Worm (Caenorhabditis elegans) whole organism, early embryonic: ENCODE data around the gene C23G10.11.

ENCODE experiments used
- B0310.2 ChIP-seq: sonication (generic microtip); optimal IDR thresholded peaks from 2 replicates; lab custom pipeline; 2016; ENCODE audit warnings: mild to moderate bottlenecking, missing genetic modification characterization, missing compliant biosample characterization
- F13C5.2 ChIP-seq: sonication (generic microtip); optimal IDR thresholded peaks from 2 replicates; lab custom pipeline; 2017; ENCODE audit warnings: mild to moderate bottlenecking, missing genetic modification characterization, inconsistent platforms, missing compliant biosample characterization
- aly-1 ChIP-seq: sonication (generic microtip); optimal IDR thresholded peaks from 2 replicates; lab custom pipeline; 2016; ENCODE audit warnings: missing genetic modification characterization, missing compliant biosample characterization
- ama-1 ChIP-seq: fragments of 150-350 bp; optimal IDR thresholded peaks from 2 replicates; lab custom pipeline; 2014
- ceh-13 ChIP-seq: fragments of 200-800 bp; sonication (Bioruptor generic); optimal IDR thresholded peaks from 2 replicates; lab custom pipeline; 2018; ENCODE audit warnings: mild to moderate bottlenecking, missing genetic modification characterization, missing compliant biosample characterization
- ceh-36 ChIP-seq: sonication (generic microtip); optimal IDR thresholded peaks from 2 replicates; lab custom pipeline; 2016; ENCODE audit warnings: missing genetic modification characterization, inconsistent platforms, missing compliant biosample characterization
- ets-7 ChIP-seq: sonication (generic microtip); optimal IDR thresholded peaks from 2 replicates; lab custom pipeline; 2016; ENCODE audit warnings: missing genotype, missing genetic modification characterization, missing compliant biosample characterization
- flt-1 ChIP-seq: fragments of 200-800 bp; sonication (Bioruptor generic); IDR thresholded peaks from 2 replicates; pipeline ENCODE4 v1.3.6; 2022; ENCODE audit warnings: missing genetic modification characterization, missing compliant biosample characterization
- hmbx-1 ChIP-seq: sonication (generic microtip); optimal IDR thresholded peaks from 2 replicates; lab custom pipeline; 2016; ENCODE audit warnings: mild to moderate bottlenecking, missing genetic modification characterization, missing compliant biosample characterization
- hmg-4 ChIP-seq: fragments of 200-800 bp; sonication (Bioruptor generic); optimal IDR thresholded peaks from 2 replicates; lab custom pipeline; 2018; ENCODE audit warnings: mild to moderate bottlenecking, missing genetic modification characterization, missing compliant biosample characterization
- hnd-1 ChIP-seq: sonication (generic microtip); optimal IDR thresholded peaks from 2 replicates; lab custom pipeline; 2016; ENCODE audit warnings: missing genetic modification characterization, missing compliant biosample characterization
- pes-1 ChIP-seq: fragments of 200-800 bp; sonication (Bioruptor generic); IDR thresholded peaks from 2 replicates; pipeline ENCODE4 v1.3.6; 2022; ENCODE audit warnings: missing genetic modification reagents, missing genetic modification characterization, missing compliant biosample characterization
- scrt-1 ChIP-seq: fragments of 200-800 bp; sonication (Bioruptor generic); IDR thresholded peaks from 2 replicates; pipeline ENCODE4 v1.3.6; 2022; ENCODE audit warnings: missing genetic modification characterization, missing compliant biosample characterization
- sea-1 ChIP-seq: fragments of 200-800 bp; sonication (Bioruptor generic); conservative IDR thresholded peaks from 2 replicates; pipeline ENCODE4 v1.3.6; 2022; ENCODE audit warnings: missing genetic modification characterization, missing compliant biosample characterization
- tbx-11 ChIP-seq: fragments of 200-800 bp; sonication (Bioruptor generic); IDR thresholded peaks from 2 replicates; pipeline ENCODE4 v1.3.6; 2022; ENCODE audit warnings: missing genetic modification characterization, missing compliant biosample characterization
- tbx-37 ChIP-seq: fragments of 200-800 bp; sonication (Bioruptor generic); conservative IDR thresholded peaks from 2 replicates; pipeline ENCODE4 v1.3.6; 2022; ENCODE audit warnings: missing genetic modification reagents, missing genetic modification characterization, missing compliant biosample characterization
- tra-4 ChIP-seq: sonication (generic microtip); optimal IDR thresholded peaks from 2 replicates; lab custom pipeline; 2017; ENCODE audit warnings: missing genetic modification characterization, missing compliant biosample characterization

Gene C23G10.11

DNA sequence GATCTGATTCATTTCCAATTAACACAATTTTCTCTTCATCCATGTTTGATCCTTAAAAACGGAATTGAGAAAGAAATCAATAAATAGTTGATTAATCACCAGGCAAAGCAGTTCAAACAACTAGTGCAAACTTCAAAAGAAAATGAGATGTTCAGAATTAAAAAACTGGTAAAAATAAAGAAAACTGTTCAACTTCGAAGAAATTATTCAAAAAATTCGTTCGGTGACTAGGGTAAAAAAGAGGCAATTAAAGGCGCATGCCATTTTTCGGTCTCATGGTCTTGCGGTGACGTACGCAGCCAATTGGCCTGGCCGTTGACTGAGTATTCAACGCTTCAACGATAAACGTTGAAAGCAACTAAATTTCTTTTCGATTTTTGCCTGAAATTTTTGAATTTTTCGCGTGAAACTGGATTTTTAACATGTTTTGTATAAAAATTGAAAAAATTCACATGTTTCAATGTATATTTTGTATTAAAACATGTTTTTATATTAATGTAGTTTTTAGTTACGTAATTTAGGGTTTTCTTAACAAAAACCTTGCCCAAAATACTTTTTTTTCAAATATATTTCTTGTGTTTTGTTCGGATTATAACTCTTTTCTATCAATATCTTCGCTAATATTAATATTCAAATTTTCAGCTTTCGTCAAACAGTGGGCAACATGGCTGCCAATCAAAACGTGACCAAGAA, 9.1 kb downstream of the C23G10.11 start, which contains the start of the genes sna-3 and rps-3:
sna-3 (minus strand) TSS at position 51 of the 693 bp plus-strand sequence.
rps-3 (plus strand) TSS at position 643 of the 693 bp plus-strand sequence.
- TF ChIP-seq tbx-11 (GFP tag; lab: Robert Waterston, UW) (no peak), tra-4 (no peak), F13C5.2 (tag; lab: Kevin White, UChicago) (peak; percentile 10), tbx-37 (no peak)

DNA sequence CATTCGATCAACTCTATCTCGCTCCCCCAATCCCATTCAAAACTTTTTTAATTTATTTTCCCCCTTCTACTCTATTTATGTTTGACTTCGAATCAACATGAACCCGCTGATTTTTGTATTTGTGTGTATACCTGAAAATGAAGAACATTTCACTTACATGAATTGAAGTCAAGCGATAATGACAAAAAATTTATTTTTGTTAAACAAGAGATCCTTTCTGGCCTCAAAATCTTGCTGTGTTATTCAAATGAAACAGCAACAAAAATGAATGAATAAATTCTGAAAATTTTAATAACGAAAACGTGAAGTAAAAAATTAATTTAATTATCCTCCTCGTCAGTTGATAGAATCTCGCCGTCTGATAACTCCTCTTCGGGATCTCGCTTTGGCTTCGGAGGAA, 12.9 kb downstream of the C23G10.11 start:
- no peak for TF ChIP-seq flt-1
- TF ChIP-seq pes-1 (GFP tag; lab: Robert Waterston, UW), result no peak
- no peak for TF ChIP-seq hnd-1
- no peak for TF ChIP-seq tbx-11 (GFP tag; lab: Robert Waterston, UW)
- no peak for TF ChIP-seq scrt-1 (GFP tag; lab: Robert Waterston, UW)
- no peak for TF ChIP-seq F13C5.2 (tag; lab: Kevin White, UChicago)
- no peak for TF ChIP-seq tbx-37
- TF ChIP-seq sea-1 (GFP tag; lab: Robert Waterston, UW), result no peak
- no peak for TF ChIP-seq ama-1
- TF ChIP-seq tra-4, result no peak
- no peak for TF ChIP-seq hmbx-1 (tag; lab: Kevin White, UChicago)
- no peak for TF ChIP-seq ceh-36 (tag; lab: Kevin White, UChicago)
- no peak for TF ChIP-seq hmg-4 (GFP tag; lab: Kevin White, UChicago)

DNA sequence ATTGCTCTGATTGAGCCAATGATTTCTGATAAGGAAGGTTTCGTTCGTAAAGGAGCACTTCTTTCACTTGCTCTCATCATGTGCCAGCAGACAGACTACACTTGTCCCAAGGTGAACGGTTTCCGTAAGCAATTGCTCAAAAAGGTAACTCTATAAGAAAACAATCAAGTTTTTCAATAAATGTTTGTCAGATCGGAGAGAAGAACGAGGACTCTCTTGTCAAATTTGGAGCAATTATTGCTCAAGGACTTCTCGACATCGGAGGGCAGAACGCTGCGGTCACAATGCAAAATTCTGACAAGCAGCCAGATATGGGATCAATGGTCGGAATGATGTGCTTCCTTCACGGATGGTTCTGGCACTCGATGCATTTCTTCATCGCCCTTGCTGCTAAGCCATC, 14.1 kb downstream of the C23G10.11 start:
- no peak for TF ChIP-seq scrt-1 (GFP tag; lab: Robert Waterston, UW)
- TF ChIP-seq tbx-11 (GFP tag; lab: Robert Waterston, UW), result no peak
- no peak for TF ChIP-seq ama-1
- no peak for TF ChIP-seq aly-1 (tag; lab: Kevin White, UChicago)
- TF ChIP-seq ceh-36 (tag; lab: Kevin White, UChicago), result no peak
- TF ChIP-seq flt-1, result no peak
- no peak for TF ChIP-seq pes-1 (GFP tag; lab: Robert Waterston, UW)
- TF ChIP-seq hmg-4 (GFP tag; lab: Kevin White, UChicago), result no peak
- TF ChIP-seq tbx-37, result no peak
- TF ChIP-seq sea-1 (GFP tag; lab: Robert Waterston, UW), result no peak
- no peak for TF ChIP-seq ets-7 (tag; lab: Kevin White, UChicago)
- no peak for TF ChIP-seq hmbx-1 (tag; lab: Kevin White, UChicago)
- TF ChIP-seq F13C5.2 (tag; lab: Kevin White, UChicago), result no peak
- no peak for TF ChIP-seq tra-4
- no peak for TF ChIP-seq hnd-1
- no peak for TF ChIP-seq B0310.2 (tag; lab: Kevin White, UChicago)
- TF ChIP-seq ceh-13 (GFP tag; lab: Kevin White, UChicago), result no peak

DNA sequence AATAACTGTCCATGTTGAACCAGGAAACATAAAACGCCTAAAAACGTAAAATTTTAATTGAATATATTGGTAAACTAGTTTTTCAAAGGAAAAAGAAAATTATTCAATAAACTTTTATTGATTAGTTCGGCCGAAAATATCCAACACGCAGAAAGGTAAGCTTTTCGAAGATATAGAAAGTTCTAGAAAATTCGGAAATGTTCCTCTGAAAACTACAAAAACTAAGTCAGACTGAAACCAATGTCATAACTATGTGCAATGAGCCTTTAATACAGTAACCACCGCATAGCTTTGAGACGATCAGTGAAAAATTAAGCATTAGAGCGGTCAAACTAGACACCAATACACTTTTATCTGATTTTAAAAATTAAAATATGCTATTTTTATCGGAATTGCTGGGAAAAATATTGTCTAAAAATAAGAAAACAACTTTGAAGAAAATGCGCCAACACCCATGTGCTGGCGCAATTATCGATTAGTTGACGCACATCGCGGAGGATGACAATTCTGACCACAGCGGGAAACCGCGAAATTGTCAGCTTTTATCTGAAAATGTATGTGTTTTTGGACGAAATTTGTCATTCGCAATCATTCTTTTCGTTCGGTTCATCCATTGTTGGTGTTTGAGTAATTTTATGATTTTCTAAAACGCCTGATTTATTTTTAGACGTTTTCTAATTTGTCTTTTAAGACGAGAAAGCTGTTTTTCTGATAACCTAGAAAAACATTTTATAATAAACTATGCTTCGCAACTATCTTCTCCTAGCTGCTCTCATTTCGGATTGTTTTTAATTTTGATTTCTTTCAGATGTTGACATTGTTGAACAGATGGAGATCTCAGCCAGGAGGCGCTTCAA, 16.8 kb downstream of the C23G10.11 start, which contains the start of the genes C23G10.7 and rpn-2:
C23G10.7 (minus strand) TSS at position 37 of the 857 bp plus-strand sequence.
rpn-2 (plus strand) TSS at position 807 of the 857 bp plus-strand sequence.
- TF ChIP-seq ets-7 (tag; lab: Kevin White, UChicago) (no peak), F13C5.2 (tag; lab: Kevin White, UChicago) (peak; percentile 2), scrt-1 (GFP tag; lab: Robert Waterston, UW) (0 out of 2 replicates have a peak, but pooled peaks have one; percentile 17), tbx-37 (no peak)

DNA sequence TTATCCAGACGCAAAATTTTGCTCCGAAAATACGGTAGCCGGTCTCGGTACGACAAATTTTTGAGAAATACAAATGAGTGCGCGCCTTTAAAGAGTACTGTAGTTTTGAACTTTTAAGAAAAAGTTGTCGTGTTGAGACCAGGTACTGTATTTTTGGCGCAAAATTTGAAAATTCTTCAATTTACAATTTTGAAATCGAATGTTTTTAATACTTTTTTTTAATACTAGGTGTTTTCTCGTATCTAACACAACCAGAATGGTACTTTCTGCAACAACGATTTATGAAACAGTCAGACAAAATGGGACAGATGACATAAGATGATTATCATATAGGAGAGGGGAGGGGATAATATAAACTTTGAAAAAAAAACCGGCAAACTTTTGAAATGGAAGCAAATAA, 19.7 kb downstream of the C23G10.11 start:
- no peak for TF ChIP-seq B0310.2 (tag; lab: Kevin White, UChicago)
- no peak for TF ChIP-seq scrt-1 (GFP tag; lab: Robert Waterston, UW)
- TF ChIP-seq hmg-4 (GFP tag; lab: Kevin White, UChicago), result no peak
- no peak for TF ChIP-seq pes-1 (GFP tag; lab: Robert Waterston, UW)
- TF ChIP-seq aly-1 (tag; lab: Kevin White, UChicago), result no peak
- no peak for TF ChIP-seq F13C5.2 (tag; lab: Kevin White, UChicago)
- no peak for TF ChIP-seq tra-4
- no peak for TF ChIP-seq flt-1
- TF ChIP-seq tbx-11 (GFP tag; lab: Robert Waterston, UW), result no peak
- TF ChIP-seq sea-1 (GFP tag; lab: Robert Waterston, UW), result no peak
- no peak for TF ChIP-seq ets-7 (tag; lab: Kevin White, UChicago)
- TF ChIP-seq ama-1, result no peak
- TF ChIP-seq ceh-13 (GFP tag; lab: Kevin White, UChicago), result no peak
- no peak for TF ChIP-seq tbx-37
- TF ChIP-seq ceh-36 (tag; lab: Kevin White, UChicago), result no peak
- no peak for TF ChIP-seq hnd-1

DNA sequence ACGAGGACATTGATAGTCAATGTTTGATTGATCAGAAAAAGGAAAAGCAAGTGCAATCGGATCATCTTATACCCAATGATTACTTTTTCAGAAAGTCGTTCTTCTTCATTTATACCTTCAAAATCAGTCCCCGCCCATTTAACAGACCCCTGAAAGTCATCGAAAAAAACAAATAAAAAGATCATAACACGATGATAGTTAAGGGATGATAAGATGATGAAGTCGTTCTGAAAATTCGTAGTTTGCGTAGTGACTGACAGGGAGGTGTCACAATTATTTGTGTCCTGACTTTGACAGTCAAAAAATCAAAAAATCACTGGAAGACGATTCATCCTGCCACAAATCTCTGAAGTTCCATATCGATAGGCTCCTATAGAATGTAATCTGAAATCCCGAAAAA, 20.9 kb downstream of the C23G10.11 start, which contains the start of gene ugt-66:
ugt-66 (minus strand) TSS at position 101 of the 400 bp plus-strand sequence.
- TF ChIP-seq ceh-36 (tag; lab: Kevin White, UChicago) (no peak), hmg-4 (GFP tag; lab: Kevin White, UChicago) (no peak), tbx-11 (GFP tag; lab: Robert Waterston, UW) (no peak), F13C5.2 (tag; lab: Kevin White, UChicago) (no peak), tra-4 (no peak), ama-1 (no peak), sea-1 (GFP tag; lab: Robert Waterston, UW) (no peak), B0310.2 (tag; lab: Kevin White, UChicago) (no peak), ceh-13 (GFP tag; lab: Kevin White, UChicago) (no peak), hnd-1 (no peak)

DNA sequence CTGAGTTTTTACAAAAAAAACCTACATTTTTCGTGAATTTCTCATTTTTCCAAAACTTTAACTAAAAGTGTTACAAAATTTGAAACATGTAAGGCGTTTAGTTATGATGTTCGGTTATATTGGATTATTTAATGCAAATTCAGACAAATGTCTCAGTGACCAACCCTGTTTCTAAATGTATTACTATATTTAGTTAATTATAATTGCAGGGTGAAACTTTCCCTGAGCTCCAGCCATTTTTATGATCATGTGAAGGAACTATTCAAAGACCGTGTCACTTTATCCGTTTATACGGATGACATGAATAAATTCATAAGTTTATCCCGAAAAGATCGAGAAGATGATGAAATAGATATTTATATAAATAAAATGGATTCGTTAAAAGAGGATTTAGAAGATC, 24.6 kb downstream of the C23G10.11 start, which contains the start of gene C23G10.5:
C23G10.5 (plus strand) TSS at position 301 of the 400 bp plus-strand sequence.
- TF ChIP-seq ceh-13 (GFP tag; lab: Kevin White, UChicago) (no peak), flt-1 (no peak), hmbx-1 (tag; lab: Kevin White, UChicago) (no peak), hnd-1 (no peak), tbx-11 (GFP tag; lab: Robert Waterston, UW) (no peak), ama-1 (no peak), scrt-1 (GFP tag; lab: Robert Waterston, UW) (no peak)
